Worm (Caenorhabditis elegans) whole organism, L2 larva: Measurements from ENCODE around the gene F59A7.5.

Experiments
- C34F6.9 ChIP-seq: fragments of 150-350 bp; optimal IDR thresholded peaks from 2 replicates; lab custom pipeline; 2014; ENCODE audit warnings: missing biosample characterization, missing genetic modification characterization
- F13H6.1 ChIP-seq: sonication (generic microtip); optimal IDR thresholded peaks from 2 replicates; lab custom pipeline; 2016; ENCODE audit warnings: missing genetic modification characterization, missing compliant biosample characterization
- R02D3.7 ChIP-seq: fragments of 150-350 bp; optimal IDR thresholded peaks from 2 replicates; lab custom pipeline; 2014; ENCODE audit warnings: missing biosample characterization, missing genetic modification characterization
- Y55F3AM.14 ChIP-seq: fragments of 200-800 bp; sonication (Bioruptor generic); optimal IDR thresholded peaks from 2 replicates; lab custom pipeline; 2018; ENCODE audit warnings: mild to moderate bottlenecking, missing genetic modification characterization, missing compliant biosample characterization
- ZK546.5 ChIP-seq: sonication (generic microtip); optimal IDR thresholded peaks from 2 replicates; lab custom pipeline; 2017; ENCODE audit warnings: missing biosample characterization, missing genetic modification characterization
- aly-2 ChIP-seq: fragments of 150-350 bp; optimal IDR thresholded peaks from 2 replicates; lab custom pipeline; 2014; ENCODE audit warnings: missing biosample characterization, missing genetic modification characterization
- ama-1 ChIP-seq: fragments of 150-350 bp; optimal IDR thresholded peaks from 2 replicates; lab custom pipeline; 2018; ENCODE audit warnings: inconsistent platforms
- blmp-1 ChIP-seq: sonication (generic microtip); optimal IDR thresholded peaks from 2 replicates; lab custom pipeline; 2017; ENCODE audit warnings: missing genetic modification characterization, mild to moderate bottlenecking, missing compliant biosample characterization, antibody characterized with exemption, moderate library complexity; ENCODE audit not compliant: insufficient read depth
- ceh-16 ChIP-seq: fragments of 150-350 bp; optimal IDR thresholded peaks from 2 replicates; lab custom pipeline; 2014; ENCODE audit warnings: missing biosample characterization, missing genetic modification characterization
- ceh-82 ChIP-seq: fragments of 150-350 bp; optimal IDR thresholded peaks from 2 replicates; lab custom pipeline; 2014; ENCODE audit warnings: missing biosample characterization, missing genetic modification characterization
- crh-2 ChIP-seq: sonication (generic microtip); optimal IDR thresholded peaks from 2 replicates; lab custom pipeline; 2017; ENCODE audit warnings: missing biosample characterization, missing genetic modification characterization
- egl-27 ChIP-seq: sonication (generic microtip); optimal IDR thresholded peaks from 3 replicates; lab custom pipeline; 2017; ENCODE audit warnings: missing biosample characterization, missing genetic modification reagents, missing genetic modification characterization
- elt-1 ChIP-seq: fragments of 150-350 bp; optimal IDR thresholded peaks from 2 replicates; lab custom pipeline; 2014; ENCODE audit warnings: missing biosample characterization, missing genetic modification characterization
- fos-1 ChIP-seq: fragments of 150-350 bp; optimal IDR thresholded peaks from 2 replicates; lab custom pipeline; 2014; ENCODE audit warnings: missing biosample characterization, missing genetic modification characterization
- gmeb-1 ChIP-seq: fragments of 150-350 bp; optimal IDR thresholded peaks from 2 replicates; lab custom pipeline; 2014; ENCODE audit warnings: missing biosample characterization, missing genetic modification characterization
- lin-11 ChIP-seq: fragments of 150-350 bp; sonication (generic microtip); optimal IDR thresholded peaks from 2 replicates; lab custom pipeline; 2014; ENCODE audit warnings: missing biosample characterization, missing genetic modification characterization, inconsistent platforms, mixed read lengths
- lin-13 ChIP-seq: fragments of 150-350 bp; optimal IDR thresholded peaks from 2 replicates; lab custom pipeline; 2014; ENCODE audit warnings: missing biosample characterization, missing genetic modification reagents, missing genetic modification characterization
- lin-39 ChIP-seq: fragments of 150-350 bp; optimal IDR thresholded peaks from 2 replicates; lab custom pipeline; 2014; ENCODE audit warnings: missing biosample characterization, missing genetic modification reagents, missing genetic modification characterization
- lsy-2 ChIP-seq, 2 experiments: fragments of 150-350 bp in 1 of 2; sonication (generic microtip) in 1 of 2; optimal IDR thresholded peaks; 2 replicates each; lab custom pipeline; 2014 to 2017; ENCODE audit warnings: missing biosample characterization in 2 of 2, missing genetic modification characterization in 2 of 2
- mab-5 ChIP-seq: fragments of 150-350 bp; optimal IDR thresholded peaks from 2 replicates; lab custom pipeline; 2014; ENCODE audit warnings: missing biosample characterization, missing genetic modification characterization
- mbf-1 ChIP-seq: sonication (generic microtip); optimal IDR thresholded peaks from 2 replicates; lab custom pipeline; 2017; ENCODE audit warnings: missing biosample characterization, missing genetic modification characterization
- nhr-10 ChIP-seq: sonication (generic microtip); optimal IDR thresholded peaks from 2 replicates; lab custom pipeline; 2017; ENCODE audit warnings: missing biosample characterization, missing genetic modification characterization
- nhr-11 ChIP-seq: fragments of 150-350 bp; optimal IDR thresholded peaks from 2 replicates; lab custom pipeline; 2014; ENCODE audit warnings: missing biosample characterization, missing genetic modification characterization
- nhr-12 ChIP-seq: fragments of 150-350 bp; optimal IDR thresholded peaks from 2 replicates; lab custom pipeline; 2014; ENCODE audit warnings: missing biosample characterization, missing genetic modification characterization
- nhr-129 ChIP-seq: fragments of 150-350 bp; optimal IDR thresholded peaks from 2 replicates; lab custom pipeline; 2014; ENCODE audit warnings: missing biosample characterization, missing genetic modification characterization
- nhr-237 ChIP-seq: fragments of 150-350 bp; optimal IDR thresholded peaks from 2 replicates; lab custom pipeline; 2014; ENCODE audit warnings: missing biosample characterization, missing genetic modification characterization
- nhr-25 ChIP-seq: fragments of 150-350 bp; sonication (generic microtip); optimal IDR thresholded peaks from 3 replicates; lab custom pipeline; 2014; ENCODE audit warnings: missing biosample characterization, missing genetic modification characterization
- nhr-6 ChIP-seq: fragments of 150-350 bp; optimal IDR thresholded peaks from 2 replicates; lab custom pipeline; 2014; ENCODE audit warnings: missing biosample characterization, missing genetic modification characterization
- nhr-77 ChIP-seq: fragments of 150-350 bp; optimal IDR thresholded peaks from 2 replicates; lab custom pipeline; 2014; ENCODE audit warnings: missing biosample characterization, missing genetic modification characterization
- sem-4 ChIP-seq: fragments of 150-350 bp; optimal IDR thresholded peaks from 2 replicates; lab custom pipeline; 2014; ENCODE audit warnings: missing biosample characterization, missing genetic modification reagents, missing genetic modification characterization
- skn-1 ChIP-seq: sonication (generic microtip); optimal IDR thresholded peaks from 2 replicates; lab custom pipeline; 2017; ENCODE audit warnings: missing biosample characterization, missing genetic modification characterization
- sma-3 ChIP-seq: sonication (generic microtip); optimal IDR thresholded peaks from 2 replicates; lab custom pipeline; 2016; ENCODE audit warnings: missing genetic modification reagents, missing genetic modification characterization, missing compliant biosample characterization
- sma-9 ChIP-seq, 2 experiments: fragments of 150-350 bp in 1 of 2; sonication (generic microtip) in 1 of 2; optimal IDR thresholded peaks; 2 replicates each; lab custom pipeline; 2014 to 2016; ENCODE audit warnings: missing genetic modification characterization in 2 of 2, mild to moderate bottlenecking in 1 of 2, missing biosample characterization in 1 of 2, missing compliant biosample characterization in 1 of 2, missing genetic modification reagents in 1 of 2, moderate library complexity in 1 of 2
- snpc-4 ChIP-seq: fragments of 150-350 bp; optimal IDR thresholded peaks from 2 replicates; lab custom pipeline; 2014; ENCODE audit warnings: missing biosample characterization, missing genetic modification characterization
- unc-55 ChIP-seq: fragments of 150-350 bp; sonication (generic microtip); optimal IDR thresholded peaks from 3 replicates; lab custom pipeline; 2014; ENCODE audit warnings: missing biosample characterization, missing genetic modification reagents, missing genetic modification characterization
- unc-62 ChIP-seq: fragments of 150-350 bp; optimal IDR thresholded peaks from 2 replicates; lab custom pipeline; 2014; ENCODE audit warnings: missing biosample characterization, missing genetic modification reagents, missing genetic modification characterization
- zag-1 ChIP-seq: fragments of 150-350 bp; optimal IDR thresholded peaks from 2 replicates; lab custom pipeline; 2014; ENCODE audit warnings: missing biosample characterization, missing genetic modification characterization
- ztf-11 ChIP-seq: sonication (generic microtip); optimal IDR thresholded peaks from 2 replicates; lab custom pipeline; 2017; ENCODE audit warnings: missing biosample characterization, missing genetic modification characterization
- ztf-4 ChIP-seq: fragments of 150-350 bp; optimal IDR thresholded peaks from 2 replicates; lab custom pipeline; 2014; ENCODE audit warnings: missing biosample characterization, missing genetic modification characterization

The F59A7.5 gene

ce11 chrV:2055765-2056504, 33.5 kb downstream of the F59A7.5 start:
- TF ChIP-seq sma-9 (GFP tag; optimal IDR thresholded peaks at IDR 0.05; lab: Kevin White, UChicago) (peak; percentile 23), sma-9 (tag; optimal IDR thresholded peaks at IDR 0.05; lab: Kevin White, UChicago) (no peak), Y55F3AM.14 (GFP tag; lab: Kevin White, UChicago) (no peak), nhr-6 (tag; lab: Kevin White, UChicago) (no peak), nhr-77 (tag; lab: Kevin White, UChicago) (no peak), mbf-1 (tag; lab: Kevin White, UChicago) (no peak), C34F6.9 (tag; lab: Kevin White, UChicago) (peak; percentile 5), nhr-129 (tag; lab: Kevin White, UChicago) (no peak), fos-1 (tag; lab: Kevin White, UChicago) (peak; percentile 53), ZK546.5 (tag; lab: Kevin White, UChicago) (no peak), ceh-16 (tag; lab: Kevin White, UChicago) (no peak)
- TF ChIP-seq, all 48 proteins: peak for 3

ce11 chrV:2057324-2057723, 34.9 kb downstream of the F59A7.5 start, which contains the start of gene comt-3:
Gene comt-3 (plus strand): TSS chrV:2057537.
- peak; percentile 41 for TF ChIP-seq unc-55 (GFP tag; lab: Kevin White, UChicago)
- peak; percentile 58 for TF ChIP-seq skn-1 (tag; lab: Kevin White, UChicago)
- TF ChIP-seq sem-4 (tag; lab: Kevin White, UChicago), result no peak
- no peak for TF ChIP-seq lin-39 (tag; lab: Kevin White, UChicago)
- TF ChIP-seq, all 48 proteins: peak for 2

DNA sequence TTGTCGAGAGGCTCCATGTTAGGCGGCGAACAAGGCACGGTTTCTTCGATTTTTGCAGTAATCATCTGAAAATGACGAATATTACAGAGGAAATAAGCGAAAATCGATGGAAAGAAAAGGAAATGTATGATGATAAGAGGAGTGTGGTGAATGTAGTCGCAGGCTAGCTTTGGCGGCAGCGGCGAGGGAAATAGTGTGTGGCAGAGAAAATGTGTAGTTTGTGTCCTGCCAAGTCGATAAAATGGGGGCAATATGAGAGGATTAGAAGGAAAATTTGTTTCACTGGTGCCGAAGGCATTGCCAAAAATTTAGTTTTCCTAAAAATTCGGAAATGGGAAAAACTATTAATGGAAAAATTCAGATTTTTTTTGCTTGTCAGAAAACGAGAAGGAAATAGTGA, 44.3 kb downstream of the F59A7.5 start, which contains the start of gene nhr-86:
TSS of gene nhr-86 (minus strand) at position 71 of the 400 bp plus-strand sequence.
- TF ChIP-seq fos-1 (tag; lab: Kevin White, UChicago), result peak; percentile 30
- no peak for TF ChIP-seq blmp-1
- no peak for TF ChIP-seq ZK546.5 (tag; lab: Kevin White, UChicago)
- no peak for TF ChIP-seq lin-13 (GFP tag; lab: Kevin White, UChicago)
- TF ChIP-seq lin-39 (tag; lab: Kevin White, UChicago), result no peak
- TF ChIP-seq nhr-12 (tag; lab: Kevin White, UChicago), result no peak
- no peak for TF ChIP-seq ceh-82 (tag; lab: Kevin White, UChicago)
- TF ChIP-seq crh-2 (tag; lab: Kevin White, UChicago), result peak; percentile 8
- peak; percentile 5 for TF ChIP-seq ama-1 (lab: Kevin White, UChicago)
- peak; percentile 2 for TF ChIP-seq gmeb-1 (tag; lab: Kevin White, UChicago)
- TF ChIP-seq elt-1, result no peak
- TF ChIP-seq nhr-11 (tag; lab: Kevin White, UChicago), result no peak
- no peak for TF ChIP-seq nhr-237 (tag; lab: Kevin White, UChicago)
- TF ChIP-seq ztf-4, result no peak
- no peak for TF ChIP-seq zag-1 (tag; lab: Kevin White, UChicago)
- no peak for TF ChIP-seq snpc-4 (tag; lab: Kevin White, UChicago)
- no peak for TF ChIP-seq nhr-6 (tag; lab: Kevin White, UChicago)
- peak; percentile 28 for TF ChIP-seq nhr-129 (tag; lab: Kevin White, UChicago)
- TF ChIP-seq R02D3.7 (tag; lab: Kevin White, UChicago), result no peak

DNA sequence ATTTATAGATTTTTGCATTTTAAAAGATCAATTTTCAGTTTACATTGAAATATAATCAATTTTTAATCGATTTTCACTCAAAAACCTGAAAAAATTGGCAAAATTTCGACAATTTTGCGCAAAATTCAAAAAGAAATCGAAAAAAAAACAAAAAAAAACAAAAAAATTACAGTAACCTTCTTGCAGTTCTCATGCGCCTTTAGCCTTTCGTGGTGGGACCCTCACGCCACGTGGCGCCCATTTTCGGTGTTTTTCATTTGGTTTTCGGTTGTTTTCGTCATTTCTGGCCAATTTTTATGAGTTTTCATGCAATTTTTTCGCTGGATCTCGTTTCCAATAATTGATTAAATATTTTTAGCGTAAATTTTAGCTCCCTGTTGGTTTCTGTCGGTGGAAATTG, 44.9 kb downstream of the F59A7.5 start:
- peak in 1 of 2 experiments; percentile 1 for TF ChIP-seq lsy-2 (tag; optimal IDR thresholded peaks at IDR 0.05; lab: Kevin White, UChicago)
- no peak for TF ChIP-seq ztf-11 (tag; lab: Kevin White, UChicago)

ce11 chrV:2067985-2068499, 45.6 kb downstream of the F59A7.5 start, which contains the start of gene lbp-9:
Gene lbp-9 (plus strand): TSS chrV:2068449.
- TF ChIP-seq fos-1 (tag; lab: Kevin White, UChicago) (peak; percentile 34), mbf-1 (tag; lab: Kevin White, UChicago) (no peak), lsy-2 (tag; optimal IDR thresholded peaks at IDR 0.05; lab: Kevin White, UChicago) (peak in 1 of 2 experiments; percentile 59), ZK546.5 (tag; lab: Kevin White, UChicago) (no peak), nhr-237 (tag; lab: Kevin White, UChicago) (no peak), nhr-12 (tag; lab: Kevin White, UChicago) (no peak), skn-1 (tag; lab: Kevin White, UChicago) (no peak), nhr-11 (tag; lab: Kevin White, UChicago) (no peak), lin-11 (tag; lab: Kevin White, UChicago) (no peak), aly-2 (no peak), sem-4 (tag; lab: Kevin White, UChicago) (peak; percentile 1), nhr-10 (tag; lab: Kevin White, UChicago) (no peak), ztf-11 (tag; lab: Kevin White, UChicago) (no peak), elt-1 (no peak), zag-1 (tag; lab: Kevin White, UChicago) (no peak), snpc-4 (tag; lab: Kevin White, UChicago) (no peak), gmeb-1 (tag; lab: Kevin White, UChicago) (peak; percentile 26), Y55F3AM.14 (GFP tag; lab: Kevin White, UChicago) (no peak), ceh-16 (tag; lab: Kevin White, UChicago) (no peak), unc-62 (GFP tag; lab: Kevin White, UChicago) (no peak), egl-27 (peak; percentile 20), ztf-4 (peak; percentile 64), ama-1 (lab: Kevin White, UChicago) (no peak), F13H6.1 (peak; percentile 25), crh-2 (tag; lab: Kevin White, UChicago) (peak; percentile 83), sma-3 (GFP tag; lab: Kevin White, UChicago) (peak; percentile 72), nhr-25 (tag; lab: Kevin White, UChicago) (peak; percentile 87), mab-5 (tag; lab: Kevin White, UChicago) (no peak), nhr-129 (tag; lab: Kevin White, UChicago) (peak; percentile 79)
